Worm (Caenorhabditis elegans) whole organism, early embryonic: ENCODE measurements around the gene tomm-7.

Experiments
- B0310.2 ChIP-seq: sonication (generic microtip); optimal IDR thresholded peaks from 2 replicates; lab custom pipeline; 2016; ENCODE audit warnings: mild to moderate bottlenecking, missing genetic modification characterization, missing compliant biosample characterization
- aly-1 ChIP-seq: sonication (generic microtip); optimal IDR thresholded peaks from 2 replicates; lab custom pipeline; 2016; ENCODE audit warnings: missing genetic modification characterization, missing compliant biosample characterization
- ama-1 ChIP-seq: fragments of 150-350 bp; optimal IDR thresholded peaks from 2 replicates; lab custom pipeline; 2014
- ceh-13 ChIP-seq: fragments of 200-800 bp; sonication (Bioruptor generic); optimal IDR thresholded peaks from 2 replicates; lab custom pipeline; 2018; ENCODE audit warnings: mild to moderate bottlenecking, missing genetic modification characterization, missing compliant biosample characterization
- flt-1 ChIP-seq: fragments of 200-800 bp; sonication (Bioruptor generic); IDR thresholded peaks from 2 replicates; pipeline ENCODE4 v1.3.6; 2022; ENCODE audit warnings: missing genetic modification characterization, missing compliant biosample characterization
- hmbx-1 ChIP-seq: sonication (generic microtip); optimal IDR thresholded peaks from 2 replicates; lab custom pipeline; 2016; ENCODE audit warnings: mild to moderate bottlenecking, missing genetic modification characterization, missing compliant biosample characterization
- hmg-4 ChIP-seq: fragments of 200-800 bp; sonication (Bioruptor generic); optimal IDR thresholded peaks from 2 replicates; lab custom pipeline; 2018; ENCODE audit warnings: mild to moderate bottlenecking, missing genetic modification characterization, missing compliant biosample characterization
- hnd-1 ChIP-seq: sonication (generic microtip); optimal IDR thresholded peaks from 2 replicates; lab custom pipeline; 2016; ENCODE audit warnings: missing genetic modification characterization, missing compliant biosample characterization
- pes-1 ChIP-seq: fragments of 200-800 bp; sonication (Bioruptor generic); IDR thresholded peaks from 2 replicates; pipeline ENCODE4 v1.3.6; 2022; ENCODE audit warnings: missing genetic modification reagents, missing genetic modification characterization, missing compliant biosample characterization
- scrt-1 ChIP-seq: fragments of 200-800 bp; sonication (Bioruptor generic); IDR thresholded peaks from 2 replicates; pipeline ENCODE4 v1.3.6; 2022; ENCODE audit warnings: missing genetic modification characterization, missing compliant biosample characterization

DNA sequence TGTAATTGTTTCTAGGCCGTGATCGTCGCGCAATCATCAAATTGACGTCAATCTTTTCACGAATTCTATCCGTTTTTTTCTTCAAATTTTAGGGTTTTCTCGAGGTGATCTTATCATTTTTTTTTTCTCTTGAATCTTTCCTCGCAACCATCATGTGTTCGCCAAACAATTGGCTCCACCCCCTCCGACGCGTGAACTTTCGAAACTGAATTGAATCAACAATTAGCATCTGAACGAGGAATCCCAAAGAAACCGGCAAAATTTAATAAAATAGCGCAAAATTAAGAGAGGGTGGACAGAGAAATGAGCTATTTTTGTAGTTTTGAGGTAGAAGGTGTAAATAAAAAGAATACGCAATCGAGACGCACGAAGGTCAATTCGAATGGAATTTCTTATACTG is 13.4 kb downstream of the tomm-7 start:
- TF ChIP-seq B0310.2 (tag; lab: Kevin White, UChicago), result no peak
- TF ChIP-seq ceh-13 (GFP tag; lab: Kevin White, UChicago), result no peak
- TF ChIP-seq hnd-1 (tag; lab: Kevin White, UChicago), result no peak
- TF ChIP-seq scrt-1 (GFP tag; lab: Robert Waterston, UW), result no peak
- TF ChIP-seq flt-1, result no peak
- no peak for TF ChIP-seq ama-1
- no peak for TF ChIP-seq hmbx-1
- TF ChIP-seq aly-1, result no peak
- no peak for TF ChIP-seq pes-1
- TF ChIP-seq hmg-4 (GFP tag; lab: Kevin White, UChicago), result no peak
